Worm (Caenorhabditis elegans): ENCODE measurements around the gene F26D10.13.
A peak's percentile ranks its signal among the peaks of the same experiment; 100 is the strongest.

Gene F26D10.13

ce11 chrIV:17263714-17264113 is 900 bp downstream of the F26D10.13 start (continued):
- TF ChIP-seq mes-2 (tag; optimal IDR thresholded peaks at IDR 0.05; ENCODE audit: poor library complexity, severe bottlenecking) (peak; percentile 24), lsy-2 (tag; optimal IDR thresholded peaks at IDR 0.05) (peak in 1 of 2 experiments; percentile 34), nhr-77 (tag; optimal IDR thresholded peaks at IDR 0.05) (peak; percentile 88)

ce11 chrIV:17262385-17262784 is 2.2 kb downstream of the F26D10.13 start, which contains the start of gene ZK550.6:
TSS of gene ZK550.6 (minus strand) at chrIV:17262485.
- no peak for TF ChIP-seq mes-2 (tag; optimal IDR thresholded peaks at IDR 0.05; ENCODE audit: poor library complexity, severe bottlenecking)
- peak; percentile 17 for TF ChIP-seq aha-1 (tag)
- peak in 1 of 2 experiments; percentile 18 for TF ChIP-seq unc-62 (GFP tag; optimal IDR thresholded peaks at IDR 0.05 in 1 of 2)
- no peak for TF ChIP-seq unc-62 (tag; optimal IDR thresholded peaks at IDR 0.05)

- no peak for TF ChIP-seq nhr-11 (tag; optimal IDR thresholded peaks at IDR 0.05)
- TF ChIP-seq mxl-3 (GFP tag; optimal IDR thresholded peaks at IDR 0.05) = no peak
- TF ChIP-seq rbr-2 (tag; optimal IDR thresholded peaks at IDR 0.05) = no peak
- no peak for TF ChIP-seq skn-1 (tag; optimal IDR thresholded peaks at IDR 0.05)
- no peak for TF ChIP-seq cey-2 (tag; optimal IDR thresholded peaks at IDR 0.05; ENCODE audit: borderline replicate concordance, insufficient read depth)
- TF ChIP-seq nhr-25 (tag; optimal IDR thresholded peaks at IDR 0.05; ENCODE audit: borderline replicate concordance, insufficient read depth) = no peak
- TF ChIP-seq dpl-1 (GFP tag; optimal IDR thresholded peaks at IDR 0.05) = no peak
- TF ChIP-seq lin-13 (GFP tag; optimal IDR thresholded peaks at IDR 0.05) = no peak
- TF ChIP-seq php-3 (GFP tag; IDR thresholded peaks at IDR 0.05) = no peak
- TF ChIP-seq ceh-44 (GFP tag; IDR thresholded peaks at IDR 0.05) = no peak
- TF ChIP-seq ceh-20 (GFP tag; IDR thresholded peaks at IDR 0.05) = no peak
- TF ChIP-seq duxl-1 (tag; optimal IDR thresholded peaks at IDR 0.05; ENCODE audit: poor library complexity) = no peak
- TF ChIP-seq pqm-1 (tag; optimal IDR thresholded peaks at IDR 0.05) = no peak
- TF ChIP-seq egl-27 (tag; optimal IDR thresholded peaks at IDR 0.05) = no peak
- no peak for TF ChIP-seq hif-1 (tag; optimal IDR thresholded peaks at IDR 0.05)
- TF ChIP-seq egl-43 (GFP tag; IDR thresholded peaks at IDR 0.05) = no peak
- no peak for TF ChIP-seq Y75B8A.6 (GFP tag; IDR thresholded peaks at IDR 0.05)
- no peak for TF ChIP-seq F37D6.2 (tag; optimal IDR thresholded peaks at IDR 0.05)
- no peak for TF ChIP-seq lin-39 (tag; optimal IDR thresholded peaks at IDR 0.05)
- no peak for TF ChIP-seq hlh-30 (tag; optimal IDR thresholded peaks at IDR 0.05; ENCODE audit: insufficient read depth)
Observed at ce11 chrIV:17259310-17259709, 5.3 kb downstream of the F26D10.13 start, which contains the start of gene phyh-1. TSS of gene phyh-1 (minus strand) at chrIV:17259410.

- TF ChIP-seq R02D3.7 (tag; optimal IDR thresholded peaks at IDR 0.05) (no peak), hif-1 (tag; optimal IDR thresholded peaks at IDR 0.05) (no peak), mxl-3 (GFP tag; optimal IDR thresholded peaks at IDR 0.05) (no peak), aha-1 (tag) (peak; percentile 63)
Observed at ce11 chrIV:17258824-17259223, 5.8 kb downstream of the F26D10.13 start.

- TF ChIP-seq mdt-29 (GFP tag; IDR thresholded peaks at IDR 0.05) = no peak
- no peak for TF ChIP-seq aly-2 (tag; optimal IDR thresholded peaks at IDR 0.05)
- TF ChIP-seq nhr-28 (tag; optimal IDR thresholded peaks at IDR 0.05) = no peak
- no peak for TF ChIP-seq lin-15B (tag; optimal IDR thresholded peaks at IDR 0.05)
- TF ChIP-seq dmd-6 (GFP tag; IDR thresholded peaks at IDR 0.05) = no peak
Observed at ce11 chrIV:17255001-17255400, 9.6 kb downstream of the F26D10.13 start, which contains the start of gene gtf-2E1. TSS of gene gtf-2E1 (plus strand) at chrIV:17255301.

- TF ChIP-seq mes-2 (tag; optimal IDR thresholded peaks at IDR 0.05; ENCODE audit: poor library complexity, severe bottlenecking) (no peak), aha-1 (tag) (peak; percentile 99), vab-7 (GFP tag; IDR thresholded peaks at IDR 0.05) (no peak)
Observed at ce11 chrIV:17253435-17253834, 11.2 kb downstream of the F26D10.13 start.
